Worm (Caenorhabditis elegans) whole organism, mixed stage, embryonic: ENCODE data around the gene grl-23.

ENCODE experiments used
- M03D4.4 ChIP-seq: sonication (generic microtip); optimal IDR thresholded peaks from 2 replicates; lab custom pipeline; 2017; ENCODE audit warnings: mild to moderate bottlenecking, missing genetic modification characterization, missing compliant biosample characterization
- bed-3 ChIP-seq: fragments of 200-800 bp; sonication (Bioruptor generic); optimal IDR thresholded peaks from 3 replicates; lab custom pipeline; 2018; ENCODE audit warnings: mild to moderate bottlenecking, missing genetic modification characterization, moderate library complexity, missing compliant biosample characterization
- blmp-1 ChIP-seq: fragments of 150-350 bp; optimal IDR thresholded peaks from 2 replicates; lab custom pipeline; 2014; ENCODE audit warnings: missing biosample characterization, missing genetic modification characterization
- ceh-39 ChIP-seq: fragments of 150-350 bp; optimal IDR thresholded peaks from 2 replicates; lab custom pipeline; 2014; ENCODE audit warnings: missing biosample characterization, missing genetic modification characterization
- ceh-43 ChIP-seq: fragments of 200-800 bp; sonication (Bioruptor generic); optimal IDR thresholded peaks from 2 replicates; lab custom pipeline; 2018; ENCODE audit warnings: mild to moderate bottlenecking, missing genetic modification characterization, moderate library complexity, missing compliant biosample characterization
- ceh-83 ChIP-seq: fragments of 200-800 bp; sonication (Bioruptor generic); optimal IDR thresholded peaks from 2 replicates; lab custom pipeline; 2018; ENCODE audit warnings: mild to moderate bottlenecking, missing genetic modification characterization, missing compliant biosample characterization
- ces-1 ChIP-seq: fragments of 150-350 bp; optimal IDR thresholded peaks from 2 replicates; lab custom pipeline; 2014; ENCODE audit warnings: missing biosample characterization, missing genetic modification reagents, missing genetic modification characterization
- cnd-1 ChIP-seq: fragments of 200-800 bp; sonication (Bioruptor generic); optimal IDR thresholded peaks from 2 replicates; lab custom pipeline; 2018; ENCODE audit warnings: mild to moderate bottlenecking, missing genetic modification characterization, missing compliant biosample characterization
- drap-1 ChIP-seq: fragments of 200-800 bp; sonication (Bioruptor generic); optimal IDR thresholded peaks from 3 replicates; lab custom pipeline; 2018; ENCODE audit warnings: mild to moderate bottlenecking, missing genetic modification characterization, missing compliant biosample characterization
- elt-1 ChIP-seq: sonication (generic microtip); optimal IDR thresholded peaks from 2 replicates; lab custom pipeline; 2017; ENCODE audit warnings: missing genetic modification characterization, mild to moderate bottlenecking, missing compliant biosample characterization, antibody characterized with exemption, moderate library complexity, borderline replicate concordance; ENCODE audit not compliant: insufficient read depth
- flh-1 ChIP-seq: fragments of 200-800 bp; sonication (Bioruptor generic); optimal IDR thresholded peaks from 2 replicates; lab custom pipeline; 2018; ENCODE audit warnings: mild to moderate bottlenecking, missing genetic modification characterization, moderate library complexity, missing compliant biosample characterization
- ham-2 ChIP-seq: fragments of 200-800 bp; sonication (Bioruptor generic); optimal IDR thresholded peaks from 2 replicates; lab custom pipeline; 2018; ENCODE audit warnings: mild to moderate bottlenecking, missing genetic modification characterization, missing compliant biosample characterization
- hlh-1 ChIP-seq: fragments of 150-350 bp; optimal IDR thresholded peaks from 2 replicates; lab custom pipeline; 2014; ENCODE audit warnings: missing biosample characterization, missing genetic modification reagents, missing genetic modification characterization
- lin-13 ChIP-seq: fragments of 150-350 bp; optimal IDR thresholded peaks from 2 replicates; lab custom pipeline; 2014; ENCODE audit warnings: missing biosample characterization, missing genetic modification characterization
- lsy-2 ChIP-seq: fragments of 150-350 bp; optimal IDR thresholded peaks from 2 replicates; lab custom pipeline; 2014; ENCODE audit warnings: missing biosample characterization, missing genetic modification characterization
- mab-5 ChIP-seq: fragments of 150-350 bp; optimal IDR thresholded peaks from 2 replicates; lab custom pipeline; 2014; ENCODE audit warnings: missing biosample characterization, missing genetic modification characterization
- mep-1 ChIP-seq: fragments of 150-350 bp; optimal IDR thresholded peaks from 2 replicates; lab custom pipeline; 2017; ENCODE audit warnings: missing biosample characterization, missing genetic modification reagents, missing genetic modification characterization, inconsistent platforms
- mls-2 ChIP-seq: sonication (generic microtip); optimal IDR thresholded peaks from 2 replicates; lab custom pipeline; 2016; ENCODE audit warnings: mild to moderate bottlenecking, missing genetic modification characterization, moderate library complexity, missing compliant biosample characterization
- nhr-12 ChIP-seq: fragments of 150-350 bp; optimal IDR thresholded peaks from 2 replicates; lab custom pipeline; 2014; ENCODE audit warnings: missing biosample characterization, missing genetic modification characterization
- nhr-237 ChIP-seq: fragments of 150-350 bp; optimal IDR thresholded peaks from 2 replicates; lab custom pipeline; 2014; ENCODE audit warnings: missing biosample characterization, missing genetic modification characterization
- nhr-76 ChIP-seq: sonication (generic microtip); optimal IDR thresholded peaks from 2 replicates; lab custom pipeline; 2017; ENCODE audit warnings: missing biosample characterization, missing genetic modification characterization
- pha-4 ChIP-seq: fragments of 150-350 bp; optimal IDR thresholded peaks from 2 replicates; lab custom pipeline; 2018; ENCODE audit warnings: missing biosample characterization, missing genetic modification reagents, missing genetic modification characterization
- sem-2 ChIP-seq: fragments of 200-800 bp; sonication (Bioruptor generic); optimal IDR thresholded peaks from 2 replicates; lab custom pipeline; 2018; ENCODE audit warnings: mild to moderate bottlenecking, missing genetic modification characterization, missing compliant biosample characterization
- snpc-4 ChIP-seq: fragments of 150-350 bp; optimal IDR thresholded peaks from 2 replicates; lab custom pipeline; 2014; ENCODE audit warnings: missing biosample characterization, missing genetic modification characterization
- sptf-1 ChIP-seq: sonication (generic microtip); optimal IDR thresholded peaks from 2 replicates; lab custom pipeline; 2017; ENCODE audit warnings: mild to moderate bottlenecking, missing genetic modification characterization, moderate library complexity, missing compliant biosample characterization
- tbx-8 ChIP-seq: fragments of 200-800 bp; sonication (Bioruptor generic); optimal IDR thresholded peaks from 2 replicates; lab custom pipeline; 2018; ENCODE audit warnings: mild to moderate bottlenecking, missing genetic modification characterization, moderate library complexity, missing compliant biosample characterization
- unc-120 ChIP-seq: sonication (generic microtip); optimal IDR thresholded peaks from 2 replicates; lab custom pipeline; 2017; ENCODE audit warnings: missing genetic modification characterization, missing compliant biosample characterization; ENCODE audit not compliant: poor library complexity, severe bottlenecking
- unc-39 ChIP-seq: fragments of 150-350 bp; optimal IDR thresholded peaks from 2 replicates; lab custom pipeline; 2014; ENCODE audit warnings: missing biosample characterization, missing genetic modification characterization
- unc-62 ChIP-seq: fragments of 150-350 bp; optimal IDR thresholded peaks from 2 replicates; lab custom pipeline; 2014; ENCODE audit warnings: missing biosample characterization, missing genetic modification reagents, missing genetic modification characterization
- zip-8 ChIP-seq: fragments of 150-350 bp; optimal IDR thresholded peaks from 2 replicates; lab custom pipeline; 2014; ENCODE audit warnings: missing biosample characterization, missing genetic modification characterization
- ztf-11 ChIP-seq: fragments of 150-350 bp; optimal IDR thresholded peaks from 2 replicates; lab custom pipeline; 2014; ENCODE audit warnings: missing biosample characterization, missing genetic modification characterization

Gene grl-23

DNA sequence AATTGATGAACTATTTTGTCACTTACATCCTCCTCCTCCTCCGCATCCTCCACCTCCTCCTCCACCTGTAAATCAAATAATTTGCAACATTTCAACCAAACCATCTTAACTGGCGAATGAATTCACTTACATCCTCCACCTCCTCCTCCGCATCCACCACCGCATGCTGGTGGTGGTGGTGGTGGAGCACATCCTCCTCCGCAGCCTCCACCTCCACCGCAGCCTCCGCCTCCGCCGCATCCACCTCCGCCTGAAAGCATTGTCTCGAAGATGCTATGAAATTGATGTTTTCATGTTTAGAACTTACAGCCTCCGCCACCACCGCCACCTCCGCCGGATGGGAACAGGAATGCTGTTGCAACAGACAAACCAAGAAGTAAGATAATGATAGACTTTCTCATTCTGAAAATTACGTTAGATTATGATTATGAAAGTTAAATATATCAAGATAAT lies at the start of gene grl-23:
TSS of gene grl-23 (minus strand) at position 403 of the 453 bp plus-strand sequence.
- TF ChIP-seq M03D4.4 (tag; lab: Kevin White, UChicago), result no peak
- no peak for TF ChIP-seq sptf-1 (tag; lab: Kevin White, UChicago)
- TF ChIP-seq sem-2, result no peak
- no peak for TF ChIP-seq unc-39
- no peak for TF ChIP-seq lsy-2 (tag; lab: Kevin White, UChicago)
- TF ChIP-seq flh-1 (GFP tag; lab: Kevin White, UChicago), result no peak
- TF ChIP-seq ham-2 (GFP tag; lab: Kevin White, UChicago), result no peak
- no peak for TF ChIP-seq nhr-76 (tag; lab: Kevin White, UChicago)
- no peak for TF ChIP-seq bed-3 (GFP tag; lab: Kevin White, UChicago)
- no peak for TF ChIP-seq blmp-1
- TF ChIP-seq unc-62 (GFP tag; lab: Kevin White, UChicago), result no peak

DNA sequence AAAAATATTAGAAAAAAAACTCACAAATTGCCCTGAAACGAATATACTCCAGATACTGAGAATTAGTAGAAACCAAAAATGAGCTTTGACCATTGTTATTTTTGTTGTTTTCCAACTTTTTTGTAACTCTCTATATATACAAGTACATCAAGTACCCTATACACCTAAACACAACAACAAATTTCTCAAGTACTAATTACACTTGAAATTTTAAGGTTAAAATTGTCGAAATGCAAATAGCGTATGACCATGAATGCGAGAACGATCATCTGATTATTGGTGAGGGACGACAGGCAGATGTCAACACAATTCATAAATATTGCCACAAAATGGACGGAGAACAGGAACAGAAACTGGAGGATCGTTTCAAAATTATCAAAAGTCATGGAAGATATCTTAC lies 47.7 kb upstream of the grl-23 start, which contains the start of gene F56H9.9:
TSS of gene F56H9.9 (minus strand) at position 101 of the 400 bp plus-strand sequence.
- TF ChIP-seq mab-5 (tag; lab: Kevin White, UChicago) (no peak), unc-62 (GFP tag; lab: Kevin White, UChicago) (no peak), bed-3 (GFP tag; lab: Kevin White, UChicago) (no peak), elt-1 (tag; lab: Kevin White, UChicago) (no peak), zip-8 (tag; lab: Kevin White, UChicago) (no peak), ztf-11 (tag; lab: Kevin White, UChicago) (no peak), drap-1 (GFP tag; lab: Kevin White, UChicago) (no peak), sem-2 (no peak)

DNA sequence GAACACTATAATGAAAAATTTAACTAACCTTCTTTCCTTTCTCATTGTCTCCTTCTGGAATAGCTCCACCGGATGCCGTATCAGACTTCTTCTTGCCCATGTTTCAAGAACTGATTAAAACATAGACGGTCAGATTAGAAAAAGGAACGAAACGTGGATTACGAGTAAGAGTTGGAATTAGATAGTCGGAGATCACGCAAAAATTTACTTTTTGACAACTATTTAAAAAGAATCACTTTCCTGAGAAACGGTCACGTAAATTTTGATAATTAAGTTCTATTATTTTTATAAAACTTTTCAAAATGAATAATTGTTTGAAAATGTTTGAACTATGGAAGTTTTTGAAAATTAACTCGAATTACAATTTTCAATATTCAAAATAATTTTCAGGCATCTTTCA lies 35.4 kb upstream of the grl-23 start, which contains the start of gene cyc-2.2:
TSS of gene cyc-2.2 (minus strand) at position 101 of the 400 bp plus-strand sequence.
- TF ChIP-seq tbx-8, result no peak
- no peak for TF ChIP-seq cnd-1
- TF ChIP-seq nhr-12 (tag; lab: Kevin White, UChicago), result no peak
- no peak for TF ChIP-seq snpc-4
- TF ChIP-seq drap-1 (GFP tag; lab: Kevin White, UChicago), result no peak
- TF ChIP-seq lsy-2 (tag; lab: Kevin White, UChicago), result no peak
- TF ChIP-seq ceh-39 (tag; lab: Kevin White, UChicago), result no peak
- no peak for TF ChIP-seq nhr-76 (tag; lab: Kevin White, UChicago)
- no peak for TF ChIP-seq unc-39
- TF ChIP-seq lin-13, result no peak
- TF ChIP-seq flh-1 (GFP tag; lab: Kevin White, UChicago), result no peak
- TF ChIP-seq hlh-1 (tag; lab: Kevin White, UChicago), result no peak
- no peak for TF ChIP-seq bed-3 (GFP tag; lab: Kevin White, UChicago)

DNA sequence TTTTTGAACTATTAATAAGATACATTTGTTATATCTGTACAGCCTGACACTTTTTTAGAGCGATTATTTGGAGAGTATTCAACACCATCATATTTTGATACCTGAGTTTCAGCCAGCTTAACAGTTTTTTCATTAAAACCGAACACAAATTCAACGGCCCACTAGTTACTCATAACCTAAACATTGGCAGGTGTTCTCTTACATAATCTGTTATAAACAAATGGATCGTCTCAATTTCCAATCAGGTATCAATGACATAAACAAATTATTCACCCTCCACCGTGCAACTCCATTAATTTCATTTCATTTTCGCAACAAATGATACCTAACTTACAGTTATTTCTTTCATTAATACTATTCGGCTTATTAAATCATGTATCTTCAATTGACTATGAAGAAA lies 34.3 kb upstream of the grl-23 start, which contains the start of gene cubn-1:
TSS of gene cubn-1 (plus strand) at position 301 of the 400 bp plus-strand sequence.
- TF ChIP-seq M03D4.4 (tag; lab: Kevin White, UChicago) (no peak), bed-3 (GFP tag; lab: Kevin White, UChicago) (no peak), flh-1 (GFP tag; lab: Kevin White, UChicago) (no peak), hlh-1 (tag; lab: Kevin White, UChicago) (no peak), ztf-11 (tag; lab: Kevin White, UChicago) (no peak), mep-1 (tag; lab: Kevin White, UChicago) (no peak), snpc-4 (no peak), elt-1 (tag; lab: Kevin White, UChicago) (no peak), mab-5 (tag; lab: Kevin White, UChicago) (no peak), ceh-39 (tag; lab: Kevin White, UChicago) (no peak), ceh-83 (no peak), tbx-8 (no peak), nhr-76 (tag; lab: Kevin White, UChicago) (no peak), lsy-2 (tag; lab: Kevin White, UChicago) (no peak), pha-4 (tag; lab: Kevin White, UChicago) (no peak), zip-8 (tag; lab: Kevin White, UChicago) (no peak), unc-120 (tag; lab: Kevin White, UChicago) (no peak), mls-2 (no peak), ham-2 (GFP tag; lab: Kevin White, UChicago) (no peak)

DNA sequence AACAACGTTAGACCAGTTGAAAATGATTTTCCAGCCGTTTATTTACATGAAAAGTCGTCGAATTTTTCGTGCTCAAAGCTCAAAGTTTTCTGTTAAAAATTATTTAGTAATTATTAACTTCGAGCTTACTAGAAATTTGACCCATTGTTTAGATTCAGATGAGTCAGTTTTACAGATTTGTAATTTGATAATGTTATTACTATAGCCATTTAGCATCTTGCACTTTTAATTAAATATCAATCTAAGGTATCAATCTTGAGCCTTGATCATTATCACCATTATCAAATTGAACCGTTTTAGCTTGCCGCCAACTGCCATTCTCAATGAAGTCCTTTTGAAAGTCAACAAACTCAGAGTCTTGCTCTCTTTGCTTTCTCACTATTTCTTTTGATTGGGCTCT lies 32.8 kb upstream of the grl-23 start, which contains the start of gene ZC116.1:
TSS of gene ZC116.1 (plus strand) at position 301 of the 400 bp plus-strand sequence.
- TF ChIP-seq ceh-43 (GFP tag; lab: Kevin White, UChicago), result no peak
- TF ChIP-seq unc-62 (GFP tag; lab: Kevin White, UChicago), result no peak
- no peak for TF ChIP-seq ces-1
- TF ChIP-seq zip-8 (tag; lab: Kevin White, UChicago), result no peak
- TF ChIP-seq ceh-39 (tag; lab: Kevin White, UChicago), result no peak
- no peak for TF ChIP-seq unc-120 (tag; lab: Kevin White, UChicago)
- TF ChIP-seq nhr-237 (tag; lab: Kevin White, UChicago), result no peak
- TF ChIP-seq snpc-4, result no peak
